Fruit fly (Drosophila melanogaster): Measurements from ENCODE around the gene CG13078.

The CG13078 gene

DNA sequence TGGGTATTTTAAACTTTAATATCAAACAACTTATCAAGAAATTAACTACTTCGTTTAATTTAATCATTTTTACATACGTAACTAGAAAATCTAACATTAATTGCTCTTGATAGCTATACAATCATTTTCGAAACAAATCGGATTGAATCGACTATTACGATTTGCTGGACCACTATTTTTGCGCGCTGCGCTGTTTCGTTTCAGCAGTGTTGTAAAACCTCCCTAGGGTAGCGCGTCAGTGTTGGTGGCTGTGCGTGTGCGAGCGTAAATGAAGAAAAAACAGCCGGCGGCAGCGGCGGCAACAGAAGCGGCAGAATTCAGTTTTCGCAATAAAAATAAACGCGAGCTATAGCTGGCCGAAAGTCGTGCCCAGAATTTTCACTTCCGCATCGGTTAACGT is 30.5 kb upstream of the CG13078 start, which contains the start of gene CG33116 (continued):
- TF ChIP-seq CrebB (tag; optimal IDR thresholded peaks at IDR 0.05) (peak; percentile 68), Hr3 (GFP tag; optimal IDR thresholded peaks at IDR 0.05) (peak; percentile 82), CG9876 (GFP tag; optimal IDR thresholded peaks at IDR 0.05) (peak; percentile 69), repo (GFP tag; optimal IDR thresholded peaks at IDR 0.05) (peak; percentile 82), aop (GFP tag; IDR thresholded peaks at IDR 0.05) (no peak), Med (GFP tag) (peak; percentile 98), HmgD (GFP tag; optimal IDR thresholded peaks at IDR 0.05) (peak; percentile 70), gt (GFP tag; IDR thresholded peaks at IDR 0.05) (no peak), CG6765 (GFP tag; optimal IDR thresholded peaks at IDR 0.05) (peak; percentile 71), Bteb2 (GFP tag; optimal IDR thresholded peaks at IDR 0.05) (peak; percentile 79), CG6175 (GFP tag; IDR thresholded peaks at IDR 0.05) (peak; percentile 62; the same call in 1 of the 3 replicates), Sin3A (optimal IDR thresholded peaks at IDR 0.05) (peak; percentile 80), CG3838 (GFP tag; optimal IDR thresholded peaks at IDR 0.05) (peak; percentile 29), Spps (tag; optimal IDR thresholded peaks at IDR 0.05) (peak; percentile 56), Ptx1 (GFP tag; IDR thresholded peaks at IDR 0.05) (peak; percentile 82), mam (GFP tag; optimal IDR thresholded peaks at IDR 0.05) (peak; percentile 87), Lim3 (GFP tag; IDR thresholded peaks at IDR 0.05) (no peak), Antp (GFP tag; optimal IDR thresholded peaks at IDR 0.05) (peak; percentile 88), Sry-δ (GFP tag; optimal IDR thresholded peaks at IDR 0.05) (peak; percentile 48), bbx (GFP tag; IDR thresholded peaks at IDR 0.05; ENCODE audit: partially characterized antibody) (peak; percentile 58), CG12391 (tag; optimal IDR thresholded peaks at IDR 0.05) (peak; percentile 85), stc (GFP tag; IDR thresholded peaks at IDR 0.05) (peak; percentile 66), CG9215 (GFP tag; IDR thresholded peaks at IDR 0.05) (peak; percentile 51; the same call in 1 of the 2 replicates), nerfin-1 (tag; optimal IDR thresholded peaks at IDR 0.05) (peak; percentile 80), Mes4 (GFP tag; optimal IDR thresholded peaks at IDR 0.05) (peak; percentile 53), CG11504 (tag; optimal IDR thresholded peaks at IDR 0.05) (peak; percentile 84), sr (GFP tag; IDR thresholded peaks at IDR 0.05) (no peak), Optix (GFP tag; IDR thresholded peaks at IDR 0.05) (peak; percentile 68), CG6683 (GFP tag; optimal IDR thresholded peaks at IDR 0.05) (peak; percentile 30), crc (GFP tag; optimal IDR thresholded peaks at IDR 0.05) (peak; percentile 68), otp (GFP tag; IDR thresholded peaks at IDR 0.05) (peak; percentile 43; the same call in 2 of the 3 replicates), Ets97D (GFP tag; optimal IDR thresholded peaks at IDR 0.05) (peak; percentile 79), pb (GFP tag; optimal IDR thresholded peaks at IDR 0.05) (peak; percentile 75), CG7357 (GFP tag; IDR thresholded peaks at IDR 0.05) (peak; percentile 51; the same call in 1 of the 3 replicates), twi (tag; optimal IDR thresholded peaks at IDR 0.05) (peak; percentile 64), pan (optimal IDR thresholded peaks at IDR 0.05) (no peak), pan (GFP tag; optimal IDR thresholded peaks at IDR 0.05 in 1 of 2, IDR thresholded peaks at IDR 0.05 in 1 of 2) (peak in 1 of 2 experiments; percentile 80), CG32772 (GFP tag; IDR thresholded peaks at IDR 0.05) (peak; percentile 67), tap (tag; optimal IDR thresholded peaks at IDR 0.05) (peak; percentile 74), Tbp (GFP tag; optimal IDR thresholded peaks at IDR 0.05) (no peak), p53 (GFP tag; optimal IDR thresholded peaks at IDR 0.05) (peak; percentile 61), CG4617 (GFP tag; optimal IDR thresholded peaks at IDR 0.05; ENCODE audit: borderline replicate concordance) (peak; percentile 71), CG3065 (GFP tag; optimal IDR thresholded peaks at IDR 0.05) (peak; percentile 18), CG31224 (GFP tag; IDR thresholded peaks at IDR 0.05) (0 out of 2 replicates have a peak, but pooled peaks have one; percentile 26), CoRest (tag; optimal IDR thresholded peaks at IDR 0.05) (peak; percentile 80), CG33557 (GFP tag; optimal IDR thresholded peaks at IDR 0.05) (peak; percentile 81), lmd (GFP tag; IDR thresholded peaks at IDR 0.05) (peak; percentile 83), cato (GFP tag; optimal IDR thresholded peaks at IDR 0.05; ENCODE audit: borderline replicate concordance) (peak; percentile 51), dati (GFP tag; IDR thresholded peaks at IDR 0.05) (no peak)
